Fruit fly (Drosophila melanogaster) whole organism, wandering third instar larva: Measurements from ENCODE around the gene CG4596.

Experiments used
- Abd-B ChIP-seq: fragments of >200 bp; optimal IDR thresholded peaks from 2 replicates; lab custom pipeline; 2017; ENCODE audit warnings: missing biosample characterization, missing genetic modification characterization
- Hr78 ChIP-seq: fragments of >200 bp; optimal IDR thresholded peaks from 2 replicates; lab custom pipeline; 2017; ENCODE audit warnings: missing biosample characterization, missing genetic modification characterization
- Sp1 ChIP-seq: fragments of 200-800 bp; sonication (Bioruptor generic); optimal IDR thresholded peaks from 3 replicates; lab custom pipeline; 2019; ENCODE audit warnings: missing biosample characterization, mild to moderate bottlenecking, missing genetic modification characterization, moderate library complexity
- dsf ChIP-seq: sonication (Bioruptor generic); optimal IDR thresholded peaks from 2 replicates; lab custom pipeline; 2016; ENCODE audit warnings: missing biosample characterization, missing genetic modification characterization, borderline replicate concordance
- jim ChIP-seq: fragments of 175-275, 200-325 bp; sonication (Bioruptor generic); optimal IDR thresholded peaks from 2 replicates; lab custom pipeline; 2016; ENCODE audit warnings: missing biosample characterization, mild to moderate bottlenecking, missing genetic modification characterization

dm6 chr3R:10878628-10879027 lies 5.8 kb downstream of the CG4596 start:
- TF ChIP-seq Sp1 (GFP tag; lab: Kevin White, UChicago) (no peak), Abd-B (GFP tag; lab: Kevin White, UChicago) (no peak), jim (GFP tag; lab: Kevin White, UChicago) (no peak), dsf (GFP tag; lab: Kevin White, UChicago) (no peak), Hr78 (GFP tag; lab: Kevin White, UChicago) (no peak)
